Worm (Caenorhabditis elegans) whole organism, early embryonic: Measurements from ENCODE around the gene pph-1.

Source experiments
- B0310.2 ChIP-seq: sonication (generic microtip); optimal IDR thresholded peaks from 2 replicates; lab custom pipeline; 2016; ENCODE audit warnings: mild to moderate bottlenecking, missing genetic modification characterization, missing compliant biosample characterization
- F13C5.2 ChIP-seq: sonication (generic microtip); optimal IDR thresholded peaks from 2 replicates; lab custom pipeline; 2017; ENCODE audit warnings: mild to moderate bottlenecking, missing genetic modification characterization, inconsistent platforms, missing compliant biosample characterization
- aly-1 ChIP-seq: sonication (generic microtip); optimal IDR thresholded peaks from 2 replicates; lab custom pipeline; 2016; ENCODE audit warnings: missing genetic modification characterization, missing compliant biosample characterization
- ama-1 ChIP-seq: fragments of 150-350 bp; optimal IDR thresholded peaks from 2 replicates; lab custom pipeline; 2014
- ceh-13 ChIP-seq: fragments of 200-800 bp; sonication (Bioruptor generic); optimal IDR thresholded peaks from 2 replicates; lab custom pipeline; 2018; ENCODE audit warnings: mild to moderate bottlenecking, missing genetic modification characterization, missing compliant biosample characterization
- ceh-36 ChIP-seq: sonication (generic microtip); optimal IDR thresholded peaks from 2 replicates; lab custom pipeline; 2016; ENCODE audit warnings: missing genetic modification characterization, inconsistent platforms, missing compliant biosample characterization
- ets-7 ChIP-seq: sonication (generic microtip); optimal IDR thresholded peaks from 2 replicates; lab custom pipeline; 2016; ENCODE audit warnings: missing genotype, missing genetic modification characterization, missing compliant biosample characterization
- flt-1 ChIP-seq: fragments of 200-800 bp; sonication (Bioruptor generic); IDR thresholded peaks from 2 replicates; pipeline ENCODE4 v1.3.6; 2022; ENCODE audit warnings: missing genetic modification characterization, missing compliant biosample characterization
- hmbx-1 ChIP-seq: sonication (generic microtip); optimal IDR thresholded peaks from 2 replicates; lab custom pipeline; 2016; ENCODE audit warnings: mild to moderate bottlenecking, missing genetic modification characterization, missing compliant biosample characterization
- hmg-4 ChIP-seq: fragments of 200-800 bp; sonication (Bioruptor generic); optimal IDR thresholded peaks from 2 replicates; lab custom pipeline; 2018; ENCODE audit warnings: mild to moderate bottlenecking, missing genetic modification characterization, missing compliant biosample characterization
- hnd-1 ChIP-seq: sonication (generic microtip); optimal IDR thresholded peaks from 2 replicates; lab custom pipeline; 2016; ENCODE audit warnings: missing genetic modification characterization, missing compliant biosample characterization
- pes-1 ChIP-seq: fragments of 200-800 bp; sonication (Bioruptor generic); IDR thresholded peaks from 2 replicates; pipeline ENCODE4 v1.3.6; 2022; ENCODE audit warnings: missing genetic modification reagents, missing genetic modification characterization, missing compliant biosample characterization
- scrt-1 ChIP-seq: fragments of 200-800 bp; sonication (Bioruptor generic); IDR thresholded peaks from 2 replicates; pipeline ENCODE4 v1.3.6; 2022; ENCODE audit warnings: missing genetic modification characterization, missing compliant biosample characterization
- sea-1 ChIP-seq: fragments of 200-800 bp; sonication (Bioruptor generic); conservative IDR thresholded peaks from 2 replicates; pipeline ENCODE4 v1.3.6; 2022; ENCODE audit warnings: missing genetic modification characterization, missing compliant biosample characterization
- tbx-11 ChIP-seq: fragments of 200-800 bp; sonication (Bioruptor generic); IDR thresholded peaks from 2 replicates; pipeline ENCODE4 v1.3.6; 2022; ENCODE audit warnings: missing genetic modification characterization, missing compliant biosample characterization
- tbx-37 ChIP-seq: fragments of 200-800 bp; sonication (Bioruptor generic); conservative IDR thresholded peaks from 2 replicates; pipeline ENCODE4 v1.3.6; 2022; ENCODE audit warnings: missing genetic modification reagents, missing genetic modification characterization, missing compliant biosample characterization
- tra-4 ChIP-seq: sonication (generic microtip); optimal IDR thresholded peaks from 2 replicates; lab custom pipeline; 2017; ENCODE audit warnings: missing genetic modification characterization, missing compliant biosample characterization

Gene pph-1

ce11 chrV:10723583-10723982 is 21.2 kb downstream of the pph-1 start:
- TF ChIP-seq ceh-36 (tag; lab: Kevin White, UChicago), result no peak
- TF ChIP-seq tbx-37 (GFP tag; lab: Robert Waterston, UW), result no peak
- TF ChIP-seq flt-1, result no peak
- TF ChIP-seq ceh-13, result no peak
- no peak for TF ChIP-seq hmbx-1 (tag; lab: Kevin White, UChicago)
- no peak for TF ChIP-seq F13C5.2 (tag; lab: Kevin White, UChicago)

- no peak for TF ChIP-seq ceh-36 (tag; lab: Kevin White, UChicago)
These were observed 22.1 kb downstream of the pph-1 start for ce11 chrV:10724472-10724871.

DNA sequence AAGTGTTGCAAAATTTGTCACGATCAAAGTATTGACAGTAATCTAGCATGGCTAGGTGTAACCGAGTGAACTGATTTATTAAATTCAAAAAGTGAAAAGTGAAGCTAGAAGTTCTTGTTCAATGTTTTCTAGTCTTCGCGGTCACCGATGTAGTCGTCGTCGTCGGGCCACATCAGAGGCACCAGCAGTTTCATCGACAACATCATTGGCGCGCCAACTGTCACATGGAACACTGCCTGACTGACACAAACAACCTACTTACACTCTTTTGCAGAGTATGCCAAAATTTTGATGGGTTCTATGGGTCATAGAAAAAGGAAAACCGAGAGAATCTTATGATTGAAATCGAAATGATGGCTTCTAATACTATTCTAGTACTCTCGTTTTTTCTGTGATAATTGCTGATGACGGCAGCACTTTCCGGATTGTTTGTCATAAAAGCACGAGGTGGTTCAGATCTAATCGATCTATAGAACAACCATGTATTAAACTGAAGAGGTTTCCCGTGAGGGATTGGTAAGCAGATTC is 23.1 kb downstream of the pph-1 start:
- TF ChIP-seq hmbx-1 (tag; lab: Kevin White, UChicago) (no peak), aly-1 (tag; lab: Kevin White, UChicago) (no peak), B0310.2 (tag; lab: Kevin White, UChicago) (no peak), ceh-36 (tag; lab: Kevin White, UChicago) (no peak), flt-1 (no peak), tbx-37 (GFP tag; lab: Robert Waterston, UW) (no peak), ceh-13 (no peak), ets-7 (no peak), F13C5.2 (tag; lab: Kevin White, UChicago) (no peak), pes-1 (GFP tag; lab: Robert Waterston, UW) (no peak), sea-1 (GFP tag; lab: Robert Waterston, UW) (no peak), scrt-1 (GFP tag; lab: Robert Waterston, UW) (no peak), hmg-4 (GFP tag; lab: Kevin White, UChicago) (no peak), tbx-11 (no peak), tra-4 (tag; lab: Kevin White, UChicago) (no peak), hnd-1 (tag; lab: Kevin White, UChicago) (no peak), ama-1 (no peak)

- no peak for TF ChIP-seq ceh-13
- TF ChIP-seq flt-1, result no peak
- TF ChIP-seq tbx-37 (GFP tag; lab: Robert Waterston, UW), result no peak
- TF ChIP-seq tra-4 (tag; lab: Kevin White, UChicago), result no peak
- TF ChIP-seq hmg-4 (GFP tag; lab: Kevin White, UChicago), result no peak
- TF ChIP-seq hnd-1 (tag; lab: Kevin White, UChicago), result no peak
- TF ChIP-seq ceh-36 (tag; lab: Kevin White, UChicago), result no peak
- no peak for TF ChIP-seq aly-1 (tag; lab: Kevin White, UChicago)
- no peak for TF ChIP-seq sea-1 (GFP tag; lab: Robert Waterston, UW)
- no peak for TF ChIP-seq B0310.2 (tag; lab: Kevin White, UChicago)
- TF ChIP-seq ama-1, result no peak
- TF ChIP-seq scrt-1 (GFP tag; lab: Robert Waterston, UW), result no peak
- no peak for TF ChIP-seq pes-1 (GFP tag; lab: Robert Waterston, UW)
- TF ChIP-seq tbx-11, result no peak
- no peak for TF ChIP-seq ets-7
- no peak for TF ChIP-seq hmbx-1 (tag; lab: Kevin White, UChicago)
- TF ChIP-seq F13C5.2 (tag; lab: Kevin White, UChicago), result no peak
These were observed 24.3 kb downstream of the pph-1 start for ce11 chrV:10726691-10727090.

ce11 chrV:10727651-10728050 is 25.3 kb downstream of the pph-1 start:
- TF ChIP-seq hmg-4 (GFP tag; lab: Kevin White, UChicago) (no peak), ama-1 (no peak), ceh-36 (tag; lab: Kevin White, UChicago) (no peak), tbx-11 (no peak), flt-1 (no peak), F13C5.2 (tag; lab: Kevin White, UChicago) (no peak), B0310.2 (tag; lab: Kevin White, UChicago) (no peak), ets-7 (no peak), hnd-1 (tag; lab: Kevin White, UChicago) (no peak), pes-1 (GFP tag; lab: Robert Waterston, UW) (no peak), tbx-37 (GFP tag; lab: Robert Waterston, UW) (no peak), hmbx-1 (tag; lab: Kevin White, UChicago) (no peak)

DNA sequence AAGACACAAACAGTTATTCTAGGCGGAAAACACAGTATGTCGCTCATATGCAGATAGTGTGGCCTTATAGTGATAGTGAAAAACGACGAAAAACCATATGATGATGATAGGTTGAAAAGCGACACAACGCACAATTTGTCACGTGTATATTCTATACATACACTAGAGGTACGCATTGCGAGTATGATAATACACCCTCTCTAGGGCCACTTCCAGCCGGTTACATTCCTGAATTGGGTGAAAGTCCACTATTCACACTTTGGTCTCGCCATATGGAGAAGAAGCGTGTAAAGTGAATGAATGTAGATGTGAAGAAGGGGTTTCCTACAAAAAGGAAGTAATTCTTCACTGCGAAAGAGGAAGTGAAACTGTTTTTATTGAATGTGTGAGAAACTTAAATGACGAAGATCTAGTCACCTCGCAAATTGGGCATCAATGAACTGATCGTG is 27.1 kb downstream of the pph-1 start:
- TF ChIP-seq flt-1, result no peak
- no peak for TF ChIP-seq F13C5.2 (tag; lab: Kevin White, UChicago)
- TF ChIP-seq tbx-11, result no peak
- no peak for TF ChIP-seq ama-1
- TF ChIP-seq hmg-4 (GFP tag; lab: Kevin White, UChicago), result no peak
- TF ChIP-seq aly-1 (tag; lab: Kevin White, UChicago), result no peak
- TF ChIP-seq pes-1 (GFP tag; lab: Robert Waterston, UW), result no peak
- no peak for TF ChIP-seq hmbx-1 (tag; lab: Kevin White, UChicago)
- TF ChIP-seq ceh-13, result no peak
- no peak for TF ChIP-seq B0310.2 (tag; lab: Kevin White, UChicago)
- no peak for TF ChIP-seq tra-4 (tag; lab: Kevin White, UChicago)
- no peak for TF ChIP-seq ets-7
- TF ChIP-seq ceh-36 (tag; lab: Kevin White, UChicago), result no peak
- no peak for TF ChIP-seq hnd-1 (tag; lab: Kevin White, UChicago)
- no peak for TF ChIP-seq scrt-1 (GFP tag; lab: Robert Waterston, UW)
- TF ChIP-seq sea-1 (GFP tag; lab: Robert Waterston, UW), result no peak
- no peak for TF ChIP-seq tbx-37 (GFP tag; lab: Robert Waterston, UW)

DNA sequence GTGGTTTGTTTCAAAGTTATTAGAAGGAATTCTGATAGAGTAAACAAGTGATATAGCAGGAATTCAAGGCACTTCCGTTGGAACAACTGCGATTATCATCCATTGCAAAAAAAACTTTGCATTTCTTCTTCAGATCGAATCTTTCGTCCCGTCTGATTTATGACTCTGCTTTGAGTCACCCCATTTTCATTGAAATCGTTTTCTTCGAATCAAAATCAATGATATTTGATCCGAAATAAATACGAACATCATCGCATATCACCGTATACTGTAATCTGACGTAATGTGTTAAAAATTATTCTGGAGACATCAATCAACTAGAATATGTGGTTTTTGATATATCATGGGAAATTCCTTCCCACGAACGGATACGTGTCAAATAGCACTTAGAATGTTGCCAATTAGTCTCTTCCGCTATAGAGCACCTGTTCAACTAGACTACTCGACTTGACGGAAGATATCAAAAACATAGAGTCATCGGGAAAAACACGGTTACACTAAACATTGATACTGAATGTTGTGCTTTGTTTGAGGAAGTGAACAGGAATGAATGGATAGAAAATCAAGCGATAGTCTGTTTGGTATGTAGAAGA is 28.6 kb downstream of the pph-1 start:
- TF ChIP-seq aly-1 (tag; lab: Kevin White, UChicago), result no peak
- no peak for TF ChIP-seq ceh-13
- no peak for TF ChIP-seq ets-7
- no peak for TF ChIP-seq flt-1
